Worm (Caenorhabditis elegans) whole organism, L4 larva: ENCODE results near the gene ZC196.3.

Experiments
- F44E2.7 ChIP-seq: fragments of 200-800 bp; sonication (Bioruptor generic); IDR thresholded peaks from 2 replicates; pipeline ENCODE4 v2.1.2; 2022; ENCODE audit warnings: missing genetic modification characterization, missing compliant biosample characterization
- R02D3.7 ChIP-seq: fragments of 150-350 bp; sonication (generic microtip); optimal IDR thresholded peaks from 3 replicates; lab custom pipeline; 2014; ENCODE audit warnings: missing biosample characterization, missing genetic modification characterization
- T20F7.1 ChIP-seq: fragments of 200-800 bp; sonication (Bioruptor generic); optimal IDR thresholded peaks from 2 replicates; lab custom pipeline; 2018; ENCODE audit warnings: mild to moderate bottlenecking, missing genetic modification characterization, missing compliant biosample characterization
- T26A8.4 ChIP-seq: fragments of 200-800 bp; sonication (Bioruptor generic); IDR thresholded peaks from 2 replicates; pipeline ENCODE4 v1.3.6; 2022; ENCODE audit warnings: missing genetic modification characterization, missing compliant biosample characterization
- Y48G9A.11 ChIP-seq: fragments of 200-800 bp; sonication (Bioruptor generic); IDR thresholded peaks from 2 replicates; pipeline ENCODE4 v1.3.6; 2022; ENCODE audit warnings: missing genetic modification reagents, missing genetic modification characterization, missing compliant biosample characterization
- Y75B8A.6 ChIP-seq: fragments of 200-800 bp; sonication (Bioruptor generic); IDR thresholded peaks from 2 replicates; pipeline ENCODE4 v1.3.6; 2022; ENCODE audit warnings: missing genetic modification reagents, missing genetic modification characterization, missing compliant biosample characterization
- ZK337.2 ChIP-seq: fragments of 200-800 bp; sonication (Bioruptor generic); IDR thresholded peaks from 2 replicates; pipeline ENCODE4 v1.3.6; 2022; ENCODE audit warnings: missing genetic modification reagents, missing genetic modification characterization, missing compliant biosample characterization
- aha-1 ChIP-seq: fragments of 150-350 bp; peaks from one replicate; lab custom pipeline; 2014; ENCODE audit warnings: missing biosample characterization, missing genetic modification characterization
- ama-1 ChIP-seq: fragments of 150-350 bp; optimal IDR thresholded peaks from 2 replicates; lab custom pipeline; 2014; ENCODE audit warnings: inconsistent platforms, mixed read lengths
- arid-1 ChIP-seq: fragments of 200-800 bp; sonication (Bioruptor generic); conservative IDR thresholded peaks from 2 replicates; pipeline ENCODE4 v1.3.6; 2022; ENCODE audit warnings: missing genetic modification reagents, missing genetic modification characterization, missing compliant biosample characterization
- ceh-20 ChIP-seq: fragments of 200-800 bp; sonication (Bioruptor generic); IDR thresholded peaks from 2 replicates; pipeline ENCODE4 v1.3.6; 2022; ENCODE audit warnings: missing genetic modification reagents, missing genetic modification characterization, missing compliant biosample characterization
- ceh-62 ChIP-seq: sonication (generic microtip); optimal IDR thresholded peaks from 2 replicates; lab custom pipeline; 2017; ENCODE audit warnings: missing biosample characterization, missing genetic modification characterization
- ceh-82 ChIP-seq: sonication (generic microtip); optimal IDR thresholded peaks from 2 replicates; lab custom pipeline; 2017; ENCODE audit warnings: missing biosample characterization, missing genetic modification characterization
- cey-2 ChIP-seq: sonication (generic microtip); optimal IDR thresholded peaks from 3 replicates; lab custom pipeline; 2017; ENCODE audit warnings: missing genetic modification characterization, mild to moderate bottlenecking, missing compliant biosample characterization, antibody characterized with exemption, borderline replicate concordance; ENCODE audit not compliant: insufficient read depth
- daf-16 ChIP-seq, 3 experiments: sonication (generic microtip); optimal IDR thresholded peaks; 2 replicates each; lab custom pipeline; 2016 to 2017; ENCODE audit warnings: missing genetic modification characterization in 3 of 3, missing genetic modification reagents in 3 of 3, mild to moderate bottlenecking in 2 of 3, missing compliant biosample characterization in 2 of 3, missing biosample characterization in 1 of 3, moderate library complexity in 1 of 3
- duxl-1 ChIP-seq: sonication (generic microtip); optimal IDR thresholded peaks from 2 replicates; lab custom pipeline; 2016; ENCODE audit warnings: mild to moderate bottlenecking, missing genetic modification characterization, moderate library complexity, missing compliant biosample characterization; ENCODE audit not compliant: poor library complexity
- hif-1 ChIP-seq, 2 experiments: sonication (generic microtip); optimal IDR thresholded peaks; 2 replicates each; lab custom pipeline; 2016 to 2017; ENCODE audit warnings: missing compliant biosample characterization in 2 of 2, missing genetic modification characterization in 2 of 2, missing genetic modification reagents in 2 of 2, missing genotype in 2 of 2, mild to moderate bottlenecking in 1 of 2
- hlh-11 ChIP-seq: fragments of 200-800 bp; sonication (Bioruptor generic); optimal IDR thresholded peaks from 2 replicates; lab custom pipeline; 2018; ENCODE audit warnings: mild to moderate bottlenecking, missing genetic modification characterization, missing compliant biosample characterization
- hlh-30 ChIP-seq: sonication (generic microtip); optimal IDR thresholded peaks from 2 replicates; lab custom pipeline; 2017; ENCODE audit warnings: antibody characterized with exemption, mild to moderate bottlenecking, missing genetic modification characterization, missing compliant biosample characterization; ENCODE audit not compliant: insufficient read depth
- jun-1 ChIP-seq: fragments of 150-350 bp; optimal IDR thresholded peaks from 2 replicates; lab custom pipeline; 2014; ENCODE audit warnings: missing biosample characterization, missing genetic modification reagents, missing genetic modification characterization
- lin-15B ChIP-seq: fragments of 150-350 bp; sonication (generic microtip); optimal IDR thresholded peaks from 3 replicates; lab custom pipeline; 2014; ENCODE audit warnings: missing biosample characterization, missing genetic modification characterization
- lsy-2 ChIP-seq, 2 experiments: fragments of 150-350 bp in 1 of 2; sonication (generic microtip) in 1 of 2; optimal IDR thresholded peaks; 2 replicates each; lab custom pipeline; 2014 to 2017; ENCODE audit warnings: missing biosample characterization in 2 of 2, missing genetic modification characterization in 2 of 2
- madf-5 ChIP-seq, 2 experiments: fragments of 200-800 bp; sonication (Bioruptor generic); IDR thresholded peaks; 2 replicates each; pipeline ENCODE4 v1.3.6; 2022; ENCODE audit warnings: missing compliant biosample characterization in 2 of 2, missing genetic modification characterization in 2 of 2
- mdl-1 ChIP-seq, 2 experiments: fragments of 150-350 bp in 1 of 2; sonication (generic microtip) in 1 of 2; optimal IDR thresholded peaks; 2 replicates each; lab custom pipeline; 2014 to 2017; ENCODE audit warnings: missing biosample characterization in 2 of 2, missing genetic modification characterization in 2 of 2
- mep-1 ChIP-seq: fragments of 150-350 bp; sonication (generic microtip); optimal IDR thresholded peaks from 3 replicates; lab custom pipeline; 2014; ENCODE audit warnings: missing biosample characterization, missing genetic modification characterization
- mxl-2 ChIP-seq: fragments of 200-800 bp; sonication (Bioruptor generic); conservative IDR thresholded peaks from 2 replicates; pipeline ENCODE4 v1.3.6; 2022; ENCODE audit warnings: missing genetic modification reagents, missing genetic modification characterization, missing compliant biosample characterization
- mxl-3 ChIP-seq: fragments of 200-800 bp; sonication (Bioruptor generic); optimal IDR thresholded peaks from 2 replicates; lab custom pipeline; 2018; ENCODE audit warnings: mild to moderate bottlenecking, missing genetic modification characterization, missing compliant biosample characterization
- nhr-237 ChIP-seq: sonication (generic microtip); optimal IDR thresholded peaks from 2 replicates; lab custom pipeline; 2017; ENCODE audit warnings: missing biosample characterization, missing genetic modification characterization
- nhr-28 ChIP-seq: fragments of 150-350 bp; optimal IDR thresholded peaks from 2 replicates; lab custom pipeline; 2014; ENCODE audit warnings: missing biosample characterization, missing genetic modification characterization
- nhr-6 ChIP-seq: fragments of 150-350 bp; optimal IDR thresholded peaks from 2 replicates; lab custom pipeline; 2014; ENCODE audit warnings: missing biosample characterization, missing genetic modification characterization
- nhr-77 ChIP-seq: fragments of 150-350 bp; optimal IDR thresholded peaks from 2 replicates; lab custom pipeline; 2014; ENCODE audit warnings: missing biosample characterization, missing genetic modification characterization
- pqm-1 ChIP-seq: sonication (generic microtip); optimal IDR thresholded peaks from 2 replicates; lab custom pipeline; 2017; ENCODE audit warnings: missing biosample characterization, missing genetic modification characterization
- rbr-2 ChIP-seq: sonication (generic microtip); optimal IDR thresholded peaks from 2 replicates; lab custom pipeline; 2016; ENCODE audit warnings: missing genotype, missing genetic modification characterization, missing compliant biosample characterization
- sdz-12 ChIP-seq: fragments of 200-800 bp; sonication (Bioruptor generic); optimal IDR thresholded peaks from 2 replicates; lab custom pipeline; 2018; ENCODE audit warnings: mild to moderate bottlenecking, missing genetic modification characterization, missing compliant biosample characterization
- snpc-1.2 ChIP-seq: fragments of 200-800 bp; sonication (Bioruptor generic); IDR thresholded peaks from 2 replicates; pipeline ENCODE4 v1.3.6; 2022; ENCODE audit warnings: missing genetic modification reagents, missing genetic modification characterization, missing compliant biosample characterization
- vab-7 ChIP-seq: fragments of 200-800 bp; sonication (Bioruptor generic); IDR thresholded peaks from 2 replicates; pipeline ENCODE4 v1.3.6; 2022; ENCODE audit warnings: missing genetic modification reagents, missing genetic modification characterization, missing compliant biosample characterization
- zfp-2 ChIP-seq: sonication (generic microtip); optimal IDR thresholded peaks from 2 replicates; lab custom pipeline; 2016; ENCODE audit warnings: mild to moderate bottlenecking, missing genetic modification characterization, missing compliant biosample characterization
- ztf-7 ChIP-seq: fragments of 150-350 bp; optimal IDR thresholded peaks from 2 replicates; lab custom pipeline; 2014; ENCODE audit warnings: missing biosample characterization, missing genetic modification characterization

ZC196.3 gene

ce11 chrV:8771599-8771998, 35.1 kb downstream of the ZC196.3 start, which contains the start of gene srx-115:
srx-115 (plus strand) TSS chrV:8771899.
- TF ChIP-seq ama-1 (lab: Kevin White, UChicago) (no peak), F44E2.7 (GFP tag; lab: Robert Waterston, UW) (no peak), duxl-1 (tag; lab: Kevin White, UChicago) (no peak), ceh-82 (tag; lab: Kevin White, UChicago) (no peak), nhr-6 (tag; lab: Kevin White, UChicago) (no peak), T20F7.1 (GFP tag; lab: Kevin White, UChicago) (no peak), R02D3.7 (tag; lab: Kevin White, UChicago) (no peak), mxl-3 (no peak), nhr-77 (no peak), Y48G9A.11 (GFP tag; lab: Robert Waterston, UW) (no peak), aha-1 (tag; lab: Kevin White, UChicago) (no peak), snpc-1.2 (GFP tag; lab: Robert Waterston, UW) (no peak), arid-1 (GFP tag; lab: Robert Waterston, UW) (no peak), zfp-2 (tag; lab: Kevin White, UChicago) (no peak), ZK337.2 (GFP tag; lab: Robert Waterston, UW) (no peak)

DNA sequence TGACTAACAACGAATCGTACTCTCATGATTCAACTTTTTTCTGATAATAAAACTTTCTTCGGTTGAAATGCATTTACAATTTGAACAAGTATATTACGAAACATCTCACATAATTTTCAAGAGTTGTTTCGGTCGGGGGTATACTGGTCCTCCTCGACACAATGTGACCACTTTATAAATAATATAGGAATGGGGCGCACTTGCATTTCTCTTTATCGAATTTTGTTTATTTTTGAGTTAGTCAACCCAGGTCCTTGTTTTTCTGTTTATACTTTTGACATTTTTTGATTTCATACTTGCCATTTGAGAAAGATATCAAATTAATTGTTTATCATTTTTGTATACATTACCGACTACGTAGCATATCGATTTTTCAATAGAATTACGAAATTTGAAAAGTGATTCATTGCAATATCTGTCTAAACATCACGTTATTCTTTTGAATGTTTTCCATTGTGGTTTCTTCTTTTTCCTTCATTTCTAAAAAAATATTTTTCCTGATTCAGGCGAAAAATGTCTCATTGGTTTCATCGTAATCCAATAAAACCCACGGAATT, 37.4 kb downstream of the ZC196.3 start, which contains the start of gene B0507.2:
Gene B0507.2 (plus strand): TSS at position 507 of the 557 bp plus-strand sequence.
- TF ChIP-seq vab-7 (GFP tag; lab: Robert Waterston, UW) (no peak), mdl-1 (tag; optimal IDR thresholded peaks at IDR 0.05; lab: Kevin White, UChicago) (peak in 1 of 2 experiments; percentile 30), sdz-12 (GFP tag; lab: Kevin White, UChicago) (no peak), cey-2 (tag; lab: Kevin White, UChicago) (no peak), rbr-2 (tag; lab: Kevin White, UChicago) (peak; percentile 2), hlh-30 (peak; percentile 73), nhr-28 (tag; lab: Kevin White, UChicago) (peak; percentile 33), hlh-11 (tag; lab: Kevin White, UChicago) (peak; percentile 36), mxl-2 (GFP tag; lab: Robert Waterston, UW) (no peak), lsy-2 (tag; optimal IDR thresholded peaks at IDR 0.05; lab: Kevin White, UChicago) (peak in 1 of 2 experiments; percentile 46), pqm-1 (tag; lab: Kevin White, UChicago) (peak; percentile 47), daf-16 (GFP tag; optimal IDR thresholded peaks at IDR 0.05; lab: Kevin White, UChicago) (no peak), daf-16 (tag; optimal IDR thresholded peaks at IDR 0.05; lab: Kevin White, UChicago) (peak; percentile 90), mep-1 (tag; lab: Kevin White, UChicago) (peak; percentile 35)

ce11 chrV:8776270-8776669, 39.8 kb downstream of the ZC196.3 start, which contains the start of gene B0507.1:
B0507.1 (plus strand) TSS chrV:8776570.
- TF ChIP-seq ztf-7 (tag; lab: Kevin White, UChicago), result no peak
- TF ChIP-seq nhr-237 (tag; lab: Kevin White, UChicago), result no peak
- TF ChIP-seq hif-1 (tag; optimal IDR thresholded peaks at IDR 0.05; lab: Kevin White, UChicago), result no peak
- TF ChIP-seq ceh-62 (tag; lab: Kevin White, UChicago), result no peak
- TF ChIP-seq Y75B8A.6 (GFP tag; lab: Robert Waterston, UW), result no peak
- no peak for TF ChIP-seq ceh-20
- no peak for TF ChIP-seq lin-15B (tag; lab: Kevin White, UChicago)
- no peak for TF ChIP-seq jun-1 (tag; lab: Kevin White, UChicago)
- no peak for TF ChIP-seq Y48G9A.11 (GFP tag; lab: Robert Waterston, UW)
- no peak for TF ChIP-seq mep-1 (tag; lab: Kevin White, UChicago)
- no peak for TF ChIP-seq T26A8.4 (GFP tag; lab: Robert Waterston, UW)
- TF ChIP-seq madf-5 (GFP tag; IDR thresholded peaks at IDR 0.05; lab: Robert Waterston, UW), result no peak
